Fruit fly (Drosophila melanogaster): ENCODE results near the gene CG12155.
"Not testable (repeated sequence)": the region's sequence is repeated elsewhere in the genome, so short reads cannot be mapped to it uniquely, and the experiment has no call there.

CG12155 gene

DNA sequence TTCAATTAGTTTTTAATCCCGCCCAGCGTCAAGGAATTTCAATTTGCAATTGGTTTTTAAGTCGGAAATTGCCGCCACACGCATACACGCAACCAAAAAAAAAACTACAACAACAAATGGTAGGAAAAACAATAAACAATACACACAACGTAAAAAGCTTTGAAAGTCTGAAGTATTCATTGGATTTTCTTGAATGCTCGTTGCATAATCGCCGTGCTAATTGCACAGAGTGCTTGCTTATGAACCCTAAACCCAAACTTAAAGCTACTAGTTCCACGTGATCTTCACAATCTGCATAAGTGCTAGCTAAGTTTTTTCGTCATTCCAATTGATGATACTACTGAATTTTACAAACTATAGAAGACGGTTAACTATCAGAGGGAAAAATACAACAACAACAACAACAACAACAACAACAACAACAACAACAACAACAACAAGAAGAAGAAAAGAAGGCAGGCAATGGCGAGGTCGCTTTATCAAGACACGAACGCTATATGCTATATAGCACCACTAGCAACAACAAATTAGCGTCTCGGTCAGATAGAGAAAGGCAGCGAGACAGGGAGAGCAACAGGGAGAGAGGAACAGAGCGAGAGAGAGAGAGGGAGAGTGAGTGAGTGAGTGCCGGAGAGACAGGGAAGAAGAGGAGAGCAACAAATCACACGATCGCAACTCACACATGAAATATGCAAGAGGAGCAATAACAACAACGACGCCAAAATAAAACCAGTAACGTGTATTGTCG lies 26.2 kb upstream of the CG12155 start (continued):
- TF ChIP-seq ci (GFP tag; IDR thresholded peaks at IDR 0.05) (peak; percentile 32; the same call in 1 of the 3 replicates), CG17385 (GFP tag; optimal IDR thresholded peaks at IDR 0.05) (peak; percentile 88), pho (GFP tag; optimal IDR thresholded peaks at IDR 0.05) (no peak), Lhr (GFP tag; optimal IDR thresholded peaks at IDR 0.05) (no peak)

DNA sequence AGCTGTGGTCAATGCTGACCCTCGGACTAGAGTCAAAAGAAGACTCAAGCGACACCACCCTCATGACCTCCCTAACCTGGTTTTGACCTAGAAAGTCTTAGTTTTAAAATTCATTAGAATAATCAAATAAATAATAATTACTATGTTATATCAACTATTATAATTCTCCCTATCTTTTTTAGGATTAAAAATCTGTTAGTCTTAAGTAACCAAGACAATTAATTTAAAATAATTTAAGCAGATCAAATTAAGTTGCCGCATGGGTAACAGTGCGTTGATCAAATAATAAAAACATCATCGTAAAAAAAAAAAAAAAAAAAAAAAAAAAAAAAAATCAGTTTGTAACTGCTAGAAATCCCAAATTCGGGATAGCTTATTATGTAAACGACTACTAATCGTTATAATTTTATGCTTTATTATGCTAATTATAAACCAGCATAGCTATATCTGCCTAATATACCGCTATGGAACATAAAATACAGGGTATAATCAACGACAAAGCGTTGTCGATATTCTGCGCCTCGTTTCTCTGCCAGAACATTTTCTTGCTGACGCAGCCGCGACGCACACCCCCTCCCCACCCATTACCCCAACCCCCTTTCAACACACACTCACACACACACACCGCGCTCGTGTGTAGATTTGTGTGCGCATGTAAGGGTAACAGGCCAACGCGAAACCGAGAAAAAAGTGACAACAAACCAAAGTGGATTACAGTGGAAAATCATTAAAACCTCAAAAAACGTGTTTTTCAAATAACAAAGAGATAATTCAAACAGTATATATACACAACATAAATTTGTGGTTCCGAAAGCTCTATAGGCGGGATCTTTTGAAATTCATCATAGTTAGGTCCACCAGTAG lies 25.3 kb upstream of the CG12155 start:
- TF ChIP-seq lilli (GFP tag; optimal IDR thresholded peaks at IDR 0.05) (peak; percentile 97), wek (GFP tag; optimal IDR thresholded peaks at IDR 0.05) (peak; percentile 57), Hey (tag; optimal IDR thresholded peaks at IDR 0.05) (peak; percentile 30), oc (tag; optimal IDR thresholded peaks at IDR 0.05) (peak; percentile 48), CG1602 (GFP tag; optimal IDR thresholded peaks at IDR 0.05) (peak; percentile 3), bsh (GFP tag; optimal IDR thresholded peaks at IDR 0.05) (peak; percentile 22 to 46), CG14667 (GFP tag; IDR thresholded peaks at IDR 0.05) (peak; percentile 53), pan (GFP tag; optimal IDR thresholded peaks at IDR 0.05 in 1 of 2, IDR thresholded peaks at IDR 0.05 in 1 of 2) (peak in 1 of 2 experiments; percentile 81), CHES-1-like (GFP tag; optimal IDR thresholded peaks at IDR 0.05) (peak; percentile 89), nau (GFP tag; optimal IDR thresholded peaks at IDR 0.05) (peak; percentile 56), CG34422 (GFP tag; IDR thresholded peaks at IDR 0.05) (peak; percentile 59), her (GFP tag; optimal IDR thresholded peaks at IDR 0.05) (peak; percentile 66), CG10147 (GFP tag; optimal IDR thresholded peaks at IDR 0.05) (peak; percentile 64), B-H1 (GFP tag; IDR thresholded peaks at IDR 0.05) (peak; percentile 48), Adf1 (GFP tag; IDR thresholded peaks at IDR 0.05) (peak; percentile 87), Myb (GFP tag; optimal IDR thresholded peaks at IDR 0.05) (peak; percentile 31), Atf6 (GFP tag; IDR thresholded peaks at IDR 0.05) (peak; percentile 74), CG7357 (GFP tag; IDR thresholded peaks at IDR 0.05) (peak; percentile 33; the same call in 2 of the 3 replicates), Hr3 (GFP tag; optimal IDR thresholded peaks at IDR 0.05) (peak; percentile 13), NK7.1 (GFP tag; optimal IDR thresholded peaks at IDR 0.05) (peak; percentile 82), CG3163 (GFP tag; optimal IDR thresholded peaks at IDR 0.05) (peak; percentile 14), CG3847 (GFP tag; IDR thresholded peaks at IDR 0.05) (peak; percentile 38), grau (tag; optimal IDR thresholded peaks at IDR 0.05) (peak; percentile 98), Nf-YA (GFP tag; IDR thresholded peaks at IDR 0.05) (peak; percentile 67), CG18262 (tag; optimal IDR thresholded peaks at IDR 0.05) (peak; percentile 17), dati (GFP tag; IDR thresholded peaks at IDR 0.05) (peak; percentile 30; the same call in 1 of the 2 replicates), fd3F (GFP tag; optimal IDR thresholded peaks at IDR 0.05) (peak; percentile 59), Blimp-1 (GFP tag; optimal IDR thresholded peaks at IDR 0.05) (peak; percentile 62), danr (GFP tag; IDR thresholded peaks at IDR 0.05) (peak; percentile 57), lov (GFP tag; IDR thresholded peaks at IDR 0.05) (peak; percentile 56; the same call in 1 of the 3 replicates), tio (GFP tag; optimal IDR thresholded peaks at IDR 0.05) (peak; percentile 13), CG4730 (GFP tag; IDR thresholded peaks at IDR 0.05) (peak; percentile 37; the same call in 1 of the 2 replicates), esg (GFP tag; conservative IDR thresholded peaks at IDR 0.05) (peak; percentile 38; the same call in 1 of the 2 replicates), scrt (GFP tag; optimal IDR thresholded peaks at IDR 0.05) (peak; percentile 62), ci (GFP tag; IDR thresholded peaks at IDR 0.05) (peak; percentile 87), CG8359 (GFP tag; optimal IDR thresholded peaks at IDR 0.05; ENCODE audit: borderline replicate concordance) (peak; percentile 75), HLH3B (GFP tag; IDR thresholded peaks at IDR 0.05) (peak; percentile 67), ttk (GFP tag; IDR thresholded peaks at IDR 0.05) (peak; percentile 61), CG4854 (GFP tag; optimal IDR thresholded peaks at IDR 0.05) (peak; percentile 21), ssp (GFP tag; IDR thresholded peaks at IDR 0.05) (peak; percentile 54), wor (GFP tag; IDR thresholded peaks at IDR 0.05) (peak; percentile 14; the same call in 1 of the 2 replicates)
- TF ChIP-seq pan, lov (optimal IDR thresholded peaks at IDR 0.05): not testable (repeated sequence)

Data from whole organism, embryonic.